Worm (Caenorhabditis elegans): ENCODE measurements around the gene cpg-4.

The cpg-4 gene

DNA sequence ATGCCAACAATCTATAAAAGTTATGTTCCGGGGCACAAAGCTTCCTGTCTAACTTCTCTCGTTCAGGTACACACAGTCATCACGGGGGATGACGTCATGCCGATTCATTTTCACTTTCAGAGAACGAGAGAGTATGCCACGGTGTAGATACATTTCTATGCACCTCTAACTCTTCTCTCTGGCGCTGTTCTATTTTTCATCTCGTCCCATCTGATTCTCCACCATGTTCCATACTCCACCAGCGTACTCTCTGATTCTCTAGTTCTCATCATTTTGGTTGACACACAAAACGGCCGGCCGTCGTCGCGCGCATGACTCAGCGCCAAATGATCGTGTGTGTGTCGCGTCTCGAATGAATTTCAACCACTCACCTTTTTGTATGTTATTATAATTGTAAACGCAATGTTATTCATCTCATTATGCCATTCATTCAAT, 4.2 kb downstream of the cpg-4 start (continued):
- peak; percentile 96 for TF ChIP-seq nhr-102 (tag; optimal IDR thresholded peaks at IDR 0.05)
- no peak for TF ChIP-seq vab-7 (GFP tag; IDR thresholded peaks at IDR 0.05)
- TF ChIP-seq daf-8 (GFP tag; IDR thresholded peaks at IDR 0.05), result no peak
- peak; percentile 4 for TF ChIP-seq ceh-28 (tag; optimal IDR thresholded peaks at IDR 0.05)
- peak; percentile 97 for TF ChIP-seq lin-1 (GFP tag; IDR thresholded peaks at IDR 0.05)
- peak; percentile 71; the same call in 1 of the 2 replicates for TF ChIP-seq mxl-2 (GFP tag; conservative IDR thresholded peaks at IDR 0.05)
- peak; percentile 79 for TF ChIP-seq egl-27 (tag; optimal IDR thresholded peaks at IDR 0.05)
- TF ChIP-seq D1046.2 (GFP tag; IDR thresholded peaks at IDR 0.05), result 0 out of 2 replicates have a peak, but pooled peaks have one; percentile 18
- peak; percentile 30 for TF ChIP-seq zip-2 (tag; optimal IDR thresholded peaks at IDR 0.05)
- TF ChIP-seq Y5F2A.4 (GFP tag; optimal IDR thresholded peaks at IDR 0.05), result no peak
- TF ChIP-seq jun-1 (tag; optimal IDR thresholded peaks at IDR 0.05), result peak; percentile 93
- TF ChIP-seq nhr-41 (GFP tag; IDR thresholded peaks at IDR 0.05), result peak; percentile 79; the same call in 1 of the 2 replicates
- no peak for TF ChIP-seq nhr-237 (tag; optimal IDR thresholded peaks at IDR 0.05)
- TF ChIP-seq F26F4.8 (GFP tag; conservative IDR thresholded peaks at IDR 0.05), result no peak
- no peak for TF ChIP-seq unc-130 (GFP tag; optimal IDR thresholded peaks at IDR 0.05)
- TF ChIP-seq lin-39 (tag; optimal IDR thresholded peaks at IDR 0.05), result no peak
- peak; percentile 95 for TF ChIP-seq aha-1 (tag)
- no peak for TF ChIP-seq ceh-82 (tag; optimal IDR thresholded peaks at IDR 0.05)
- peak; percentile 89 for TF ChIP-seq T20F7.1 (GFP tag; optimal IDR thresholded peaks at IDR 0.05)
- peak; percentile 94 for TF ChIP-seq tra-1 (GFP tag; IDR thresholded peaks at IDR 0.05)
- peak; percentile 80 for TF ChIP-seq fkh-10 (GFP tag; optimal IDR thresholded peaks at IDR 0.05)
- TF ChIP-seq lin-13 (GFP tag; optimal IDR thresholded peaks at IDR 0.05), result peak; percentile 81
- TF ChIP-seq zfp-2 (tag; optimal IDR thresholded peaks at IDR 0.05), result no peak
- TF ChIP-seq F49E8.2 (tag; optimal IDR thresholded peaks at IDR 0.05; ENCODE audit: borderline replicate concordance), result no peak
- peak; percentile 83 for TF ChIP-seq gei-8 (GFP tag; optimal IDR thresholded peaks at IDR 0.05)
- no peak for TF ChIP-seq skn-1 (tag; optimal IDR thresholded peaks at IDR 0.05)
- peak; percentile 83 for TF ChIP-seq egl-43 (GFP tag; IDR thresholded peaks at IDR 0.05)
- peak in 1 of 2 experiments; percentile 59; a peak in 1 of 4 replicates for TF ChIP-seq madf-5 (GFP tag; IDR thresholded peaks at IDR 0.05)
- TF ChIP-seq nhr-28 (tag; optimal IDR thresholded peaks at IDR 0.05), result peak; percentile 98
- TF ChIP-seq saeg-2 (GFP tag; IDR thresholded peaks at IDR 0.05), result peak; percentile 85
- peak; percentile 93 for TF ChIP-seq T26A8.4 (GFP tag; IDR thresholded peaks at IDR 0.05)
- TF ChIP-seq dve-1 (tag; optimal IDR thresholded peaks at IDR 0.05; ENCODE audit: insufficient read depth), result peak; percentile 99
- TF ChIP-seq arid-1 (GFP tag; conservative IDR thresholded peaks at IDR 0.05), result peak; percentile 78
- TF ChIP-seq F10B5.3 (tag; optimal IDR thresholded peaks at IDR 0.05), result peak; percentile 51
- no peak for TF ChIP-seq Y48G9A.11 (GFP tag; IDR thresholded peaks at IDR 0.05)
- no peak for TF ChIP-seq ZK546.5 (tag; optimal IDR thresholded peaks at IDR 0.05)
- TF ChIP-seq F44E2.7 (GFP tag; IDR thresholded peaks at IDR 0.05), result no peak
- TF ChIP-seq dpl-1 (GFP tag; optimal IDR thresholded peaks at IDR 0.05), result peak; percentile 67
- peak; percentile 97 for TF ChIP-seq nhr-10 (tag; optimal IDR thresholded peaks at IDR 0.05)
- no peak for TF ChIP-seq lir-3 (tag; optimal IDR thresholded peaks at IDR 0.05)
- TF ChIP-seq lim-7 (GFP tag; IDR thresholded peaks at IDR 0.05), result 0 out of 2 replicates have a peak, but pooled peaks have one; percentile 25
- peak; percentile 94 for TF ChIP-seq pha-4 (GFP tag; IDR thresholded peaks at IDR 0.05)
- TF ChIP-seq pha-4 (tag; optimal IDR thresholded peaks at IDR 0.05), result peak; percentile 90
- peak; percentile 45 for TF ChIP-seq duxl-1 (tag; optimal IDR thresholded peaks at IDR 0.05; ENCODE audit: poor library complexity)
- TF ChIP-seq zfp-3 (GFP tag; conservative IDR thresholded peaks at IDR 0.05), result peak; percentile 84
- TF ChIP-seq mes-2 (tag; optimal IDR thresholded peaks at IDR 0.05; ENCODE audit: poor library complexity, severe bottlenecking), result peak; percentile 74
- TF ChIP-seq nhr-6 (tag; optimal IDR thresholded peaks at IDR 0.05), result peak; percentile 81
- no peak for TF ChIP-seq ZK337.2 (GFP tag; IDR thresholded peaks at IDR 0.05)
- no peak for TF ChIP-seq ces-1 (GFP tag; optimal IDR thresholded peaks at IDR 0.05)
- TF ChIP-seq dmd-8 (GFP tag; IDR thresholded peaks at IDR 0.05), result no peak
- TF ChIP-seq nhr-48 (tag; optimal IDR thresholded peaks at IDR 0.05), result peak; percentile 98
- TF ChIP-seq mxl-3 (GFP tag; optimal IDR thresholded peaks at IDR 0.05), result peak; percentile 94
